Worm (Caenorhabditis elegans) whole organism, L1 larva: ENCODE data around the gene svh-11.
A peak's percentile ranks its signal among the peaks of the same experiment; 100 is the strongest.

ENCODE experiments used
- C04F5.9 ChIP-seq: sonication (generic microtip); optimal IDR thresholded peaks from 2 replicates; lab custom pipeline; 2016; ENCODE audit warnings: missing genetic modification characterization, missing compliant biosample characterization
- C16A3.4 ChIP-seq: fragments of 150-350 bp; optimal IDR thresholded peaks from 2 replicates; lab custom pipeline; 2014; ENCODE audit warnings: missing biosample characterization, missing genetic modification characterization
- C34B4.2 ChIP-seq: sonication (generic microtip); optimal IDR thresholded peaks from 2 replicates; lab custom pipeline; 2017; ENCODE audit warnings: mild to moderate bottlenecking, missing genetic modification characterization, missing compliant biosample characterization
- Y116A8C.19 ChIP-seq: sonication (generic microtip); optimal IDR thresholded peaks from 2 replicates; lab custom pipeline; 2016; ENCODE audit warnings: missing compliant biosample characterization, missing genetic modification characterization, borderline replicate concordance
- aha-1 ChIP-seq: fragments of 150-350 bp; optimal IDR thresholded peaks from 2 replicates; lab custom pipeline; 2014; ENCODE audit warnings: missing biosample characterization, missing genetic modification characterization
- alr-1 ChIP-seq: fragments of 200-800 bp; sonication (Bioruptor generic); optimal IDR thresholded peaks from 2 replicates; lab custom pipeline; 2018; ENCODE audit warnings: borderline replicate concordance, mild to moderate bottlenecking, missing genetic modification characterization, missing compliant biosample characterization
- ama-1 ChIP-seq: fragments of 150-350 bp; optimal IDR thresholded peaks from 2 replicates; lab custom pipeline; 2014
- ceh-63 ChIP-seq: fragments of 200-800 bp; sonication (Bioruptor generic); optimal IDR thresholded peaks from 2 replicates; lab custom pipeline; 2018; ENCODE audit warnings: mild to moderate bottlenecking, missing genetic modification characterization, missing compliant biosample characterization
- ceh-8 ChIP-seq: fragments of 200-800 bp; sonication (Bioruptor generic); optimal IDR thresholded peaks from 2 replicates; lab custom pipeline; 2018; ENCODE audit warnings: mild to moderate bottlenecking, missing genetic modification characterization, moderate library complexity, missing compliant biosample characterization
- ceh-88 ChIP-seq: fragments of 200-800 bp; sonication (Bioruptor generic); IDR thresholded peaks from 2 replicates; pipeline ENCODE4 v1.3.6; 2022; ENCODE audit warnings: missing genetic modification characterization, missing compliant biosample characterization
- ces-1 ChIP-seq: fragments of 150-350 bp; optimal IDR thresholded peaks from 2 replicates; lab custom pipeline; 2014; ENCODE audit warnings: missing biosample characterization, missing genetic modification reagents, missing genetic modification characterization
- dpl-1 ChIP-seq, 3 experiments: fragments of 150-350 bp in 2 of 3; sonication (generic microtip) in 1 of 3; optimal IDR thresholded peaks; 2 replicates each; lab custom pipeline; 2014 to 2017; ENCODE audit warnings: missing biosample characterization in 3 of 3, missing genetic modification characterization in 3 of 3, missing genetic modification reagents in 3 of 3
- efl-1 ChIP-seq, 4 experiments: fragments of 150-350 bp; optimal IDR thresholded peaks in 3 of 4; peaks in 1 of 4; 1 replicate in 1 of 4; 2 replicates in 3 of 4; lab custom pipeline; 2014; ENCODE audit warnings: missing biosample characterization in 2 of 4, missing genetic modification characterization in 2 of 4, missing genetic modification reagents in 2 of 4
- egl-27 ChIP-seq, 2 experiments: fragments of 150-350 bp in 1 of 2; sonication (generic microtip); optimal IDR thresholded peaks; 3 replicates each; lab custom pipeline; 2017 to 2018; ENCODE audit warnings: missing biosample characterization in 2 of 2, missing genetic modification characterization in 2 of 2, missing genetic modification reagents in 2 of 2
- elt-2 ChIP-seq: sonication (generic microtip); optimal IDR thresholded peaks from 2 replicates; lab custom pipeline; 2016; ENCODE audit warnings: missing genetic modification characterization, mild to moderate bottlenecking, inconsistent platforms, missing compliant biosample characterization, missing genetic modification reagents
- fkh-10 ChIP-seq: sonication (generic microtip); optimal IDR thresholded peaks from 2 replicates; lab custom pipeline; 2017; ENCODE audit warnings: missing biosample characterization, missing genetic modification reagents, missing genetic modification characterization
- fkh-4 ChIP-seq: sonication (generic microtip); optimal IDR thresholded peaks from 2 replicates; lab custom pipeline; 2016; ENCODE audit warnings: missing compliant biosample characterization, missing genetic modification characterization, borderline replicate concordance
- fos-1 ChIP-seq: fragments of 150-350 bp; optimal IDR thresholded peaks from 2 replicates; lab custom pipeline; 2014; ENCODE audit warnings: missing biosample characterization, missing genetic modification characterization
- hpl-2 ChIP-seq: fragments of 150-350 bp; optimal IDR thresholded peaks from 2 replicates; lab custom pipeline; 2014; ENCODE audit warnings: missing biosample characterization, missing genetic modification reagents, missing genetic modification characterization
- irx-1 ChIP-seq: sonication (generic microtip); optimal IDR thresholded peaks from 2 replicates; lab custom pipeline; 2016; ENCODE audit warnings: missing genetic modification characterization, missing compliant biosample characterization
- lin-13 ChIP-seq: fragments of 150-350 bp; optimal IDR thresholded peaks from 2 replicates; lab custom pipeline; 2014; ENCODE audit warnings: missing biosample characterization, missing genetic modification reagents, missing genetic modification characterization
- lin-39 ChIP-seq: fragments of 150-350 bp; optimal IDR thresholded peaks from 2 replicates; lab custom pipeline; 2014; ENCODE audit warnings: missing biosample characterization, missing genetic modification reagents, missing genetic modification characterization
- lir-3 ChIP-seq: sonication (generic microtip); optimal IDR thresholded peaks from 2 replicates; lab custom pipeline; 2016; ENCODE audit warnings: mild to moderate bottlenecking, missing genetic modification characterization, moderate library complexity, missing compliant biosample characterization; ENCODE audit not compliant: poor library complexity
- nhr-11 ChIP-seq: fragments of 150-350 bp; optimal IDR thresholded peaks from 2 replicates; lab custom pipeline; 2014; ENCODE audit warnings: missing biosample characterization, missing genetic modification characterization
- nhr-47 ChIP-seq: sonication (generic microtip); optimal IDR thresholded peaks from 2 replicates; lab custom pipeline; 2016; ENCODE audit warnings: mild to moderate bottlenecking, missing genetic modification characterization, moderate library complexity, missing compliant biosample characterization
- nhr-71 ChIP-seq: sonication (generic microtip); optimal IDR thresholded peaks from 2 replicates; lab custom pipeline; 2016; ENCODE audit warnings: mild to moderate bottlenecking, missing genetic modification characterization, moderate library complexity, missing compliant biosample characterization
- nhr-85 ChIP-seq: sonication (generic microtip); peaks from one replicate; lab custom pipeline; 2016; ENCODE audit warnings: missing genetic modification characterization, inconsistent platforms, missing compliant biosample characterization
- rnt-1 ChIP-seq: sonication (generic microtip); optimal IDR thresholded peaks from 2 replicates; lab custom pipeline; 2016; ENCODE audit warnings: mild to moderate bottlenecking, missing genetic modification characterization, moderate library complexity, missing compliant biosample characterization
- snpc-4 ChIP-seq: fragments of 150-350 bp; optimal IDR thresholded peaks from 2 replicates; lab custom pipeline; 2014; ENCODE audit warnings: missing biosample characterization, missing genetic modification characterization
- sox-4 ChIP-seq: sonication (generic microtip); optimal IDR thresholded peaks from 2 replicates; lab custom pipeline; 2016; ENCODE audit warnings: missing genetic modification characterization, missing compliant biosample characterization
- sptf-1 ChIP-seq: fragments of 150-350 bp; optimal IDR thresholded peaks from 2 replicates; lab custom pipeline; 2014; ENCODE audit warnings: missing biosample characterization, missing genetic modification characterization
- unc-130 ChIP-seq: fragments of 150-350 bp; optimal IDR thresholded peaks from 2 replicates; lab custom pipeline; 2017; ENCODE audit warnings: missing biosample characterization, missing genetic modification characterization, inconsistent platforms
- unc-30 ChIP-seq: sonication (generic microtip); optimal IDR thresholded peaks from 2 replicates; lab custom pipeline; 2017; ENCODE audit warnings: missing biosample characterization, missing genetic modification characterization
- unc-62 ChIP-seq: fragments of 150-350 bp; optimal IDR thresholded peaks from 2 replicates; lab custom pipeline; 2014; ENCODE audit warnings: missing biosample characterization, missing genetic modification reagents, missing genetic modification characterization
- unc-86 ChIP-seq: sonication (generic microtip); optimal IDR thresholded peaks from 2 replicates; lab custom pipeline; 2016; ENCODE audit warnings: missing genetic modification characterization, missing compliant biosample characterization
- unc-98 ChIP-seq: fragments of 200-800 bp; sonication (Bioruptor generic); IDR thresholded peaks from 2 replicates; pipeline ENCODE4 v1.3.6; 2022; ENCODE audit warnings: missing genetic modification characterization, missing compliant biosample characterization
- xbp-1 ChIP-seq: sonication (generic microtip); optimal IDR thresholded peaks from 2 replicates; lab custom pipeline; 2016; ENCODE audit warnings: missing genetic modification characterization, missing compliant biosample characterization
- zip-4 ChIP-seq: fragments of 200-800 bp; sonication (Bioruptor generic); optimal IDR thresholded peaks from 2 replicates; lab custom pipeline; 2018; ENCODE audit warnings: mild to moderate bottlenecking, missing genetic modification characterization, moderate library complexity, missing compliant biosample characterization
- ztf-11 ChIP-seq, 2 experiments: sonication (generic microtip); optimal IDR thresholded peaks; 2 replicates each; lab custom pipeline; 2016 to 2017; ENCODE audit warnings: missing genetic modification characterization in 2 of 2, missing biosample characterization in 1 of 2, missing compliant biosample characterization in 1 of 2
- ztf-4 ChIP-seq: fragments of 150-350 bp; optimal IDR thresholded peaks from 2 replicates; lab custom pipeline; 2014; ENCODE audit warnings: missing biosample characterization, missing genetic modification characterization

The svh-11 gene

DNA sequence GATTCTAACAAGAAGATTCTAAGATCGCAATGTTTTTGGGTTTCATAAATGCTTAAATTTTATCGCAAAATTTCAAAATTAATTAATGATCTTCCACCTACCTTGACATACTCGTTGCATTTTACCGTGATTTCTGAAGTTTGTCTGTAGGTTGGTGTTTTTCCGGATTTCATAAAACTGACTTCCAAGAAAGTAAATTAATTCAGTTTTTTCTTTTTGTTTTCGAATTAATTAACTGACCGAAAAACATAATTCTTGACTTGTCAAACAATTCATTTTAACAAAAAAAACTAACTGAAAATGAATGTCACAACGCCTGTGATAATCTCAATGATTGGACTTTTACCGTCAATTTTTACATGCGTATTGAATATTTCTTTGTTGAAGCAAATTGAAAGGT, 25.2 kb upstream of the svh-11 start, which contains the start of gene srbc-16:
srbc-16 (plus strand) TSS at position 301 of the 400 bp plus-strand sequence.
- TF ChIP-seq lin-39 (tag; lab: Kevin White, UChicago) = no peak
- no peak for TF ChIP-seq zip-4 (GFP tag; lab: Kevin White, UChicago)
- no peak for TF ChIP-seq elt-2 (tag; lab: Kevin White, UChicago)
- no peak for TF ChIP-seq unc-30 (tag; lab: Kevin White, UChicago)
- TF ChIP-seq C16A3.4 (tag; lab: Kevin White, UChicago) = no peak
- no peak for TF ChIP-seq irx-1 (tag; lab: Kevin White, UChicago)
- TF ChIP-seq sox-4 = no peak
- TF ChIP-seq ceh-63 (GFP tag; lab: Kevin White, UChicago) = no peak
- no peak for TF ChIP-seq xbp-1 (tag; lab: Kevin White, UChicago)
- TF ChIP-seq ztf-11 (tag; optimal IDR thresholded peaks at IDR 0.05; lab: Kevin White, UChicago) = no peak
- TF ChIP-seq unc-130 (tag; lab: Kevin White, UChicago) = no peak
- TF ChIP-seq rnt-1 (tag; lab: Kevin White, UChicago) = no peak
- TF ChIP-seq lin-13 (GFP tag; lab: Kevin White, UChicago) = no peak
- no peak for TF ChIP-seq nhr-11 (tag; lab: Kevin White, UChicago)
- no peak for TF ChIP-seq ama-1 (lab: Kevin White, UChicago)
- no peak for TF ChIP-seq hpl-2
- no peak for TF ChIP-seq C34B4.2 (tag; lab: Kevin White, UChicago)
- TF ChIP-seq, all 84 proteins: peak for 0

DNA sequence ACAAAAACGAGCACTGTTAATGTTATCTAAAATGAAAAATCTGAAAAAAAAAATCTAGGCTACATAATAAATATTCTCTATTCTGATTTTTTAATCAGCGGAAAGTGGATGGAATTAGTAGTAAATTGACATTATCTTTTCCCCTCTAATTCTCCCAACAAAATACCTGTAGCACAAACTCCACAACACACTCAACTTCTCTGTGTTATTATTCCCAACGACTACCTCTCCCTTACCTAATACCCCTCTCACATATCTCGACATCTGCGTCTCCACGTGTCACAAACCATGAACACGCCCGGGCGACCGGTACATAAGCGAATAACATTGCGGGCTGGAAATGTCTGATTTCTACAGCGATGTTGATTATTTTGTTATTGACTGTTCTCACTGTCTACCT, 23.7 kb upstream of the svh-11 start, which contains the start of gene cyp-33C2:
cyp-33C2 (plus strand) TSS at position 327 of the 400 bp plus-strand sequence.
- no peak for TF ChIP-seq snpc-4 (tag; lab: Kevin White, UChicago)
- TF ChIP-seq efl-1 (optimal IDR thresholded peaks at IDR 0.05; lab: Kevin White, UChicago) = peak in 1 of 2 experiments; percentile 2
- peak in 1 of 2 experiments; percentile 84 for TF ChIP-seq efl-1 (GFP tag; optimal IDR thresholded peaks at IDR 0.05 in 1 of 2; lab: Kevin White, UChicago)

DNA sequence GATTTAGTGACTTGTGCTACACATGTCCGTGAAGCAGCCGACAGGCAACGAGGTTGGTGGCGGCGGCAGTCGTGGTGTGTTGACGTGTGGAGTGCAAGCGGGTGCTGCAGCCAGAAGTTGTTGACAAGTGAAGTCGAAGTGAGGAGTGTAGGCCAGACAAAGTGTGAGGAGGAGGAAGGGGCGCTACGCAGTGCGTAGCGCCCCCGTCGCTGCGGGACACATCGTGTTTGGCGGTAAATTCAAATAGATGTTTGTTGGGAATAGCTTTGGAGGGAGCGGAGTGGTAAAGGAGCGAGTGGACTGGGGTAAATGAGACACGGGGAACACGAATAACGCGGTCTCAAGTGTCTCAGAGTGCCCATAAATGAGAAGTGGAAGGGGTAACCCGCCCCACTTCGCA, 21.4 kb upstream of the svh-11 start:
- TF ChIP-seq dpl-1 (GFP tag; optimal IDR thresholded peaks at IDR 0.05; lab: Kevin White, UChicago) (peak in 1 of 3 experiments; percentile 1), ceh-8 (GFP tag; lab: Kevin White, UChicago) (no peak), efl-1 (optimal IDR thresholded peaks at IDR 0.05; lab: Kevin White, UChicago) (no peak), efl-1 (GFP tag; optimal IDR thresholded peaks at IDR 0.05 in 1 of 2; lab: Kevin White, UChicago) (peak in 1 of 2 experiments; percentile 10)
- TF ChIP-seq, all 84 proteins: peak for 2

DNA sequence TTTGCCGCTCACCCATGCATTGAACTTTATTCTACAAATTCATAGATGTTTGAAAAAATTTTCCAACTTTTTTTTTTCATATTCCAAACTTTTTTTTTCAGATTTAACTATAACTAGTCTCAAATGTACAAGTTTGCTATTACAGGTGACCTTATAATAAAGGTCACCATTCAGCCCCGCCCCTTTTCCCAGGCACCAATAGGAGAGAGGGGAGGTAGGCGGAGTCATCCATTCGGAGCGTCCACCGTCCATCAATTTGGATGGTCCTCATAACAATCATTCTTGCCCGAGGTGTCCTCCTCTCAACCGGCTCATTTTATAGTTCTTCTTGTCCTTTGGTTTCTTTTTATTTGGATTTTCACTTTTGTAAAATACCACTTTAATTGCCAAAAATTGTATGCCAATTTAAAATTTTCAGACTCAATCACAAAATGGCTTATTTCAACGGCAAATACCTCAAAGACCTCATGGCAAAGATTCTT, 19.0 kb upstream of the svh-11 start, which contains the start of gene Y5H2B.3:
Y5H2B.3 (plus strand) TSS at position 432 of the 482 bp plus-strand sequence.
- TF ChIP-seq nhr-71 (tag; lab: Kevin White, UChicago) (no peak), fkh-10 (GFP tag; lab: Kevin White, UChicago) (no peak), C04F5.9 (tag; lab: Kevin White, UChicago) (no peak), fos-1 (tag; lab: Kevin White, UChicago) (no peak), egl-27 (tag; optimal IDR thresholded peaks at IDR 0.05; lab: Kevin White, UChicago) (no peak), nhr-11 (tag; lab: Kevin White, UChicago) (no peak), ces-1 (GFP tag; lab: Kevin White, UChicago) (no peak)

DNA sequence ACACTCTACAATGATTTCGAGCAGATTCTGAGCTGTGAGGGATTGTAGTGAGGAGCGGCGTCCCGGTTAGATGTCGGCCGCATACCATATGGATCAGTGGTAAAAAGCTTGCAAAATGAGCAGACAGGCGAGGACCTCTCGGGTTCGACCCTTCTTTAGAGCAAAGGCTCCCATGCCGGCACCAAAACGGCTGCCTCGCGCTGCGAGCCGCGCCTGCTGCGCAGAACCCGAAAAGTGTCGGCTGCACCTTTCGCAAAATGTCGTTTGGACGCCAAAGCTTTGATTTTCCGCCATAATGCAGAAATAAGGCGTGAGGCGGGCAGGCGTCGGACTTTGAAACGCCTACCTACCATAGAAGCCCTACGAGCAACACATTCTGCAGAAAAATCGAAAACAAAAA, 16.5 kb upstream of the svh-11 start:
- TF ChIP-seq ztf-4 (tag; lab: Kevin White, UChicago) (no peak), unc-86 (tag; lab: Kevin White, UChicago) (no peak), aha-1 (tag; lab: Kevin White, UChicago) (no peak), nhr-85 (tag; lab: Kevin White, UChicago) (no peak), unc-62 (GFP tag; lab: Kevin White, UChicago) (no peak), nhr-47 (tag; lab: Kevin White, UChicago) (no peak), ceh-88 (GFP tag; lab: Robert Waterston, UW) (no peak), nhr-11 (tag; lab: Kevin White, UChicago) (no peak), ztf-11 (tag; optimal IDR thresholded peaks at IDR 0.05; lab: Kevin White, UChicago) (no peak), nhr-71 (tag; lab: Kevin White, UChicago) (no peak), fkh-4 (no peak), ama-1 (lab: Kevin White, UChicago) (no peak), unc-98 (no peak), alr-1 (no peak), sptf-1 (tag; lab: Kevin White, UChicago) (no peak), Y116A8C.19 (tag; lab: Kevin White, UChicago) (no peak), hpl-2 (no peak), lir-3 (tag; lab: Kevin White, UChicago) (no peak)
